Worm (Caenorhabditis elegans) whole organism, young adult: ENCODE measurements around the gene B0361.9.

ENCODE experiments used
- B0261.1 ChIP-seq: sonication (generic microtip); optimal IDR thresholded peaks from 2 replicates; lab custom pipeline; 2016; ENCODE audit warnings: mild to moderate bottlenecking, missing genetic modification characterization, moderate library complexity, missing compliant biosample characterization
- F55B11.4 ChIP-seq: sonication (generic microtip); optimal IDR thresholded peaks from 2 replicates; lab custom pipeline; 2016; ENCODE audit warnings: missing compliant biosample characterization, missing genetic modification characterization, borderline replicate concordance; ENCODE audit not compliant: insufficient read depth
- hmg-20 ChIP-seq: fragments of 200-800 bp; sonication (Bioruptor generic); IDR thresholded peaks from 2 replicates; pipeline ENCODE4 v1.3.6; 2022; ENCODE audit warnings: missing genetic modification reagents, missing genetic modification characterization, missing compliant biosample characterization
- lin-26 ChIP-seq: fragments of 200-800 bp; sonication (Bioruptor generic); IDR thresholded peaks from 2 replicates; pipeline ENCODE4 v1.3.6; 2022; ENCODE audit warnings: missing genetic modification reagents, missing genetic modification characterization, missing compliant biosample characterization
- mcd-1 ChIP-seq: fragments of 200-800 bp; sonication (Bioruptor generic); IDR thresholded peaks from 2 replicates; pipeline ENCODE4 v1.3.6; 2022; ENCODE audit warnings: missing genetic modification reagents, missing genetic modification characterization, missing compliant biosample characterization
- rec-8 ChIP-seq, 2 experiments: sonication (generic microtip); optimal IDR thresholded peaks; 2 replicates each; lab custom pipeline; 2016; ENCODE audit warnings: mild to moderate bottlenecking in 2 of 2, missing genetic modification characterization in 2 of 2, missing genetic modification reagents in 2 of 2, missing genotype in 2 of 2, missing biosample characterization in 1 of 2, missing compliant biosample characterization in 1 of 2, moderate library complexity in 1 of 2
- repo-1 ChIP-seq: sonication (generic microtip); optimal IDR thresholded peaks from 2 replicates; lab custom pipeline; 2017; ENCODE audit warnings: mild to moderate bottlenecking, missing genetic modification characterization, missing compliant biosample characterization
- snpc-4 ChIP-seq, 5 experiments: fragments of 150-350 bp in 1 of 5; sonication (generic microtip) in 4 of 5; optimal IDR thresholded peaks; 2 replicates each; lab custom pipeline; 2014 to 2018; ENCODE audit warnings: missing genetic modification characterization in 5 of 5, missing biosample characterization in 3 of 5, antibody characterized with exemption in 2 of 5, mild to moderate bottlenecking in 2 of 5, missing compliant biosample characterization in 2 of 5, missing genotype in 2 of 5, moderate library complexity in 2 of 5, missing genetic modification reagents in 1 of 5
- somi-1 ChIP-seq: fragments of 200-800 bp; sonication (Bioruptor generic); optimal IDR thresholded peaks from 2 replicates; lab custom pipeline; 2018; ENCODE audit warnings: mild to moderate bottlenecking, missing genetic modification characterization, missing compliant biosample characterization
- ztf-25 ChIP-seq: fragments of 200-800 bp; sonication (Bioruptor generic); IDR thresholded peaks from 2 replicates; pipeline ENCODE4 v1.3.6; 2022; ENCODE audit warnings: missing genetic modification reagents, missing genetic modification characterization, missing compliant biosample characterization
- ztf-3 ChIP-seq: fragments of 200-800 bp; sonication (Bioruptor generic); optimal IDR thresholded peaks from 2 replicates; lab custom pipeline; 2018; ENCODE audit warnings: mild to moderate bottlenecking, missing genetic modification characterization, missing compliant biosample characterization

DNA sequence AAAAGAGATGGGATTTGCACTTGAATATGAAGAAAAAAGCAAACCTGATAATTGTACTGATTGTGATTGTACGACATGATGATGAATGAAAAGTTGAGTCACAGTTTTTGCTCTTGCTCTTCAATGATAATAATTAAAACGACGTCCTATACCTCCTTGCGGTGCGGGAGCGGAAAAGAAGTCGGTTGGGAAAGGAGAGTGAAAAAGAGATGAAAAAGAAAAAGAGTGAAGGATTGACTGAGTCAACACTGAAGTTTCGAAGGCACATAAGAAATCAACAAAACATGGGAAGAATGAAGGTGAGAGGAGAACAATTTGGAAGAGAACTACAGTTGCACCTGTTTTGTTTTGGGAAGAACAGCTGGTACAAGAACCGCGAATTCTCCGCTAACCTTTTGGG is 20.0 kb upstream of the B0361.9 start, which contains the start of gene F56C9.8:
- no peak for TF ChIP-seq B0261.1 (tag; lab: Kevin White, UChicago)
- TF ChIP-seq mcd-1 (GFP tag; lab: Robert Waterston, UW): no peak
- TF ChIP-seq ztf-3: no peak
- TF ChIP-seq F55B11.4 (tag; lab: Kevin White, UChicago): no peak
- TF ChIP-seq snpc-4 (GFP tag; optimal IDR thresholded peaks at IDR 0.05; lab: Kevin White, UChicago): no peak
- TF ChIP-seq snpc-4 (tag; optimal IDR thresholded peaks at IDR 0.05; lab: Kevin White, UChicago): no peak
- TF ChIP-seq lin-26 (GFP tag; lab: Robert Waterston, UW): no peak
- no peak for TF ChIP-seq ztf-25 (GFP tag; lab: Robert Waterston, UW)
- no peak for TF ChIP-seq repo-1 (tag; lab: Kevin White, UChicago)
- no peak for TF ChIP-seq hmg-20 (GFP tag; lab: Robert Waterston, UW)
- TF ChIP-seq rec-8 (tag; optimal IDR thresholded peaks at IDR 0.05; lab: Kevin White, UChicago): no peak
- no peak for TF ChIP-seq somi-1 (GFP tag; lab: Kevin White, UChicago)
